Fruit fly (Drosophila melanogaster): Measurements from ENCODE around the gene CecA1.

dm6 chr3R:30200091-30200698 lies 10.5 kb upstream of the CecA1 start:
- no peak for TF ChIP-seq psq (optimal IDR thresholded peaks at IDR 0.05)
- no peak for TF ChIP-seq ttk (optimal IDR thresholded peaks at IDR 0.05)
- no peak for TF ChIP-seq insv (optimal IDR thresholded peaks at IDR 0.05)
- no peak for TF ChIP-seq Sin3A (optimal IDR thresholded peaks at IDR 0.05)
- no peak for TF ChIP-seq h (optimal IDR thresholded peaks at IDR 0.05)
